Worm (Caenorhabditis elegans) whole organism, L2 larva: Measurements from ENCODE around the gene ipla-3.
A peak's percentile ranks its signal among the peaks of the same experiment; 100 is the strongest.

Experiments
- C34F6.9 ChIP-seq: fragments of 150-350 bp; optimal IDR thresholded peaks from 2 replicates; lab custom pipeline; 2014; ENCODE audit warnings: missing biosample characterization, missing genetic modification characterization
- F13H6.1 ChIP-seq: sonication (generic microtip); optimal IDR thresholded peaks from 2 replicates; lab custom pipeline; 2016; ENCODE audit warnings: missing genetic modification characterization, missing compliant biosample characterization
- R02D3.7 ChIP-seq: fragments of 150-350 bp; optimal IDR thresholded peaks from 2 replicates; lab custom pipeline; 2014; ENCODE audit warnings: missing biosample characterization, missing genetic modification characterization
- Y55F3AM.14 ChIP-seq: fragments of 200-800 bp; sonication (Bioruptor generic); optimal IDR thresholded peaks from 2 replicates; lab custom pipeline; 2018; ENCODE audit warnings: mild to moderate bottlenecking, missing genetic modification characterization, missing compliant biosample characterization
- ZK546.5 ChIP-seq: sonication (generic microtip); optimal IDR thresholded peaks from 2 replicates; lab custom pipeline; 2017; ENCODE audit warnings: missing biosample characterization, missing genetic modification characterization
- aly-2 ChIP-seq: fragments of 150-350 bp; optimal IDR thresholded peaks from 2 replicates; lab custom pipeline; 2014; ENCODE audit warnings: missing biosample characterization, missing genetic modification characterization
- ama-1 ChIP-seq: fragments of 150-350 bp; optimal IDR thresholded peaks from 2 replicates; lab custom pipeline; 2018; ENCODE audit warnings: inconsistent platforms
- ceh-16 ChIP-seq: fragments of 150-350 bp; optimal IDR thresholded peaks from 2 replicates; lab custom pipeline; 2014; ENCODE audit warnings: missing biosample characterization, missing genetic modification characterization
- ceh-82 ChIP-seq: fragments of 150-350 bp; optimal IDR thresholded peaks from 2 replicates; lab custom pipeline; 2014; ENCODE audit warnings: missing biosample characterization, missing genetic modification characterization
- crh-2 ChIP-seq: sonication (generic microtip); optimal IDR thresholded peaks from 2 replicates; lab custom pipeline; 2017; ENCODE audit warnings: missing biosample characterization, missing genetic modification characterization
- dmd-4 ChIP-seq: sonication (generic microtip); optimal IDR thresholded peaks from 2 replicates; lab custom pipeline; 2017; ENCODE audit warnings: missing biosample characterization, missing genetic modification characterization
- egl-27 ChIP-seq: sonication (generic microtip); optimal IDR thresholded peaks from 3 replicates; lab custom pipeline; 2017; ENCODE audit warnings: missing biosample characterization, missing genetic modification reagents, missing genetic modification characterization
- elt-1 ChIP-seq: fragments of 150-350 bp; optimal IDR thresholded peaks from 2 replicates; lab custom pipeline; 2014; ENCODE audit warnings: missing biosample characterization, missing genetic modification characterization
- fos-1 ChIP-seq: fragments of 150-350 bp; optimal IDR thresholded peaks from 2 replicates; lab custom pipeline; 2014; ENCODE audit warnings: missing biosample characterization, missing genetic modification characterization
- lin-11 ChIP-seq: fragments of 150-350 bp; sonication (generic microtip); optimal IDR thresholded peaks from 2 replicates; lab custom pipeline; 2014; ENCODE audit warnings: missing biosample characterization, missing genetic modification characterization, inconsistent platforms, mixed read lengths
- lin-13 ChIP-seq: fragments of 150-350 bp; optimal IDR thresholded peaks from 2 replicates; lab custom pipeline; 2014; ENCODE audit warnings: missing biosample characterization, missing genetic modification reagents, missing genetic modification characterization
- lsy-2 ChIP-seq, 2 experiments: fragments of 150-350 bp in 1 of 2; sonication (generic microtip) in 1 of 2; optimal IDR thresholded peaks; 2 replicates each; lab custom pipeline; 2014 to 2017; ENCODE audit warnings: missing biosample characterization in 2 of 2, missing genetic modification characterization in 2 of 2
- mab-5 ChIP-seq: fragments of 150-350 bp; optimal IDR thresholded peaks from 2 replicates; lab custom pipeline; 2014; ENCODE audit warnings: missing biosample characterization, missing genetic modification characterization
- mbf-1 ChIP-seq: sonication (generic microtip); optimal IDR thresholded peaks from 2 replicates; lab custom pipeline; 2017; ENCODE audit warnings: missing biosample characterization, missing genetic modification characterization
- mdl-1 ChIP-seq, 2 experiments: fragments of 150-350 bp in 1 of 2; sonication (generic microtip) in 1 of 2; optimal IDR thresholded peaks; 2 replicates each; lab custom pipeline; 2017; ENCODE audit warnings: missing biosample characterization in 2 of 2, missing genetic modification characterization in 2 of 2
- nhr-11 ChIP-seq: fragments of 150-350 bp; optimal IDR thresholded peaks from 2 replicates; lab custom pipeline; 2014; ENCODE audit warnings: missing biosample characterization, missing genetic modification characterization
- nhr-12 ChIP-seq: fragments of 150-350 bp; optimal IDR thresholded peaks from 2 replicates; lab custom pipeline; 2014; ENCODE audit warnings: missing biosample characterization, missing genetic modification characterization
- nhr-129 ChIP-seq: fragments of 150-350 bp; optimal IDR thresholded peaks from 2 replicates; lab custom pipeline; 2014; ENCODE audit warnings: missing biosample characterization, missing genetic modification characterization
- nhr-21 ChIP-seq: fragments of 150-350 bp; optimal IDR thresholded peaks from 2 replicates; lab custom pipeline; 2014; ENCODE audit warnings: missing biosample characterization, missing genetic modification characterization
- nhr-23 ChIP-seq: fragments of 150-350 bp; optimal IDR thresholded peaks from 2 replicates; lab custom pipeline; 2014; ENCODE audit warnings: missing biosample characterization, missing genetic modification reagents, missing genetic modification characterization
- nhr-237 ChIP-seq: fragments of 150-350 bp; optimal IDR thresholded peaks from 2 replicates; lab custom pipeline; 2014; ENCODE audit warnings: missing biosample characterization, missing genetic modification characterization
- nhr-25 ChIP-seq: fragments of 150-350 bp; sonication (generic microtip); optimal IDR thresholded peaks from 3 replicates; lab custom pipeline; 2014; ENCODE audit warnings: missing biosample characterization, missing genetic modification characterization
- nhr-77 ChIP-seq: fragments of 150-350 bp; optimal IDR thresholded peaks from 2 replicates; lab custom pipeline; 2014; ENCODE audit warnings: missing biosample characterization, missing genetic modification characterization
- peb-1 ChIP-seq: fragments of 150-350 bp; optimal IDR thresholded peaks from 2 replicates; lab custom pipeline; 2014; ENCODE audit warnings: missing biosample characterization, missing genetic modification characterization
- sem-4 ChIP-seq: fragments of 150-350 bp; optimal IDR thresholded peaks from 2 replicates; lab custom pipeline; 2014; ENCODE audit warnings: missing biosample characterization, missing genetic modification reagents, missing genetic modification characterization
- sma-3 ChIP-seq: sonication (generic microtip); optimal IDR thresholded peaks from 2 replicates; lab custom pipeline; 2016; ENCODE audit warnings: missing genetic modification reagents, missing genetic modification characterization, missing compliant biosample characterization
- sma-9 ChIP-seq, 2 experiments: fragments of 150-350 bp in 1 of 2; sonication (generic microtip) in 1 of 2; optimal IDR thresholded peaks; 2 replicates each; lab custom pipeline; 2014 to 2016; ENCODE audit warnings: missing genetic modification characterization in 2 of 2, mild to moderate bottlenecking in 1 of 2, missing biosample characterization in 1 of 2, missing compliant biosample characterization in 1 of 2, missing genetic modification reagents in 1 of 2, moderate library complexity in 1 of 2
- snpc-4 ChIP-seq: fragments of 150-350 bp; optimal IDR thresholded peaks from 2 replicates; lab custom pipeline; 2014; ENCODE audit warnings: missing biosample characterization, missing genetic modification characterization
- unc-39 ChIP-seq: fragments of 150-350 bp; optimal IDR thresholded peaks from 2 replicates; lab custom pipeline; 2014; ENCODE audit warnings: missing biosample characterization, missing genetic modification characterization
- unc-55 ChIP-seq: fragments of 150-350 bp; sonication (generic microtip); optimal IDR thresholded peaks from 3 replicates; lab custom pipeline; 2014; ENCODE audit warnings: missing biosample characterization, missing genetic modification reagents, missing genetic modification characterization
- zag-1 ChIP-seq: fragments of 150-350 bp; optimal IDR thresholded peaks from 2 replicates; lab custom pipeline; 2014; ENCODE audit warnings: missing biosample characterization, missing genetic modification characterization
- ztf-11 ChIP-seq: sonication (generic microtip); optimal IDR thresholded peaks from 2 replicates; lab custom pipeline; 2017; ENCODE audit warnings: missing biosample characterization, missing genetic modification characterization
- ztf-4 ChIP-seq: fragments of 150-350 bp; optimal IDR thresholded peaks from 2 replicates; lab custom pipeline; 2014; ENCODE audit warnings: missing biosample characterization, missing genetic modification characterization

ipla-3 gene

ce11 chrV:20776761-20777160, 47.7 kb upstream of the ipla-3 start:
- TF ChIP-seq R02D3.7 (tag; lab: Kevin White, UChicago) (no peak), ama-1 (peak; percentile 3), nhr-21 (tag; lab: Kevin White, UChicago) (peak; percentile 13), egl-27 (tag; lab: Kevin White, UChicago) (peak; percentile 48), unc-55 (peak; percentile 90), fos-1 (tag; lab: Kevin White, UChicago) (peak; percentile 17), ztf-11 (tag; lab: Kevin White, UChicago) (no peak), nhr-129 (tag; lab: Kevin White, UChicago) (peak; percentile 88), lin-13 (GFP tag; lab: Kevin White, UChicago) (peak; percentile 40), dmd-4 (tag; lab: Kevin White, UChicago) (no peak), sem-4 (tag; lab: Kevin White, UChicago) (peak; percentile 40), nhr-12 (tag; lab: Kevin White, UChicago) (no peak), ztf-4 (tag; lab: Kevin White, UChicago) (peak; percentile 80), nhr-77 (tag; lab: Kevin White, UChicago) (no peak), C34F6.9 (tag; lab: Kevin White, UChicago) (peak; percentile 78), sma-9 (GFP tag; optimal IDR thresholded peaks at IDR 0.05; lab: Kevin White, UChicago) (peak; percentile 77), sma-9 (tag; optimal IDR thresholded peaks at IDR 0.05; lab: Kevin White, UChicago) (no peak), nhr-25 (tag; lab: Kevin White, UChicago) (no peak), snpc-4 (tag; lab: Kevin White, UChicago) (peak; percentile 54), lin-11 (tag; lab: Kevin White, UChicago) (peak; percentile 74), mab-5 (tag; lab: Kevin White, UChicago) (no peak), nhr-237 (tag; lab: Kevin White, UChicago) (no peak), F13H6.1 (tag; lab: Kevin White, UChicago) (peak; percentile 77), lsy-2 (tag; optimal IDR thresholded peaks at IDR 0.05; lab: Kevin White, UChicago) (peak in 1 of 2 experiments; percentile 72), Y55F3AM.14 (GFP tag; lab: Kevin White, UChicago) (no peak), mdl-1 (tag; optimal IDR thresholded peaks at IDR 0.05; lab: Kevin White, UChicago) (peak; percentile 60 to 68), crh-2 (peak; percentile 74), zag-1 (tag; lab: Kevin White, UChicago) (peak; percentile 51), ceh-82 (no peak)

ce11 chrV:20775269-20775668, 46.2 kb upstream of the ipla-3 start, which contains the start of gene F38A6.4:
F38A6.4 (minus strand) TSS chrV:20775369.
- TF ChIP-seq nhr-77 (tag; lab: Kevin White, UChicago) = no peak
- no peak for TF ChIP-seq ama-1
- no peak for TF ChIP-seq ZK546.5 (tag; lab: Kevin White, UChicago)
- TF ChIP-seq F13H6.1 (tag; lab: Kevin White, UChicago) = no peak
- TF ChIP-seq nhr-21 (tag; lab: Kevin White, UChicago) = no peak

ce11 chrV:20773647-20774046, 44.6 kb upstream of the ipla-3 start, which contains the start of gene F38A6.5:
F38A6.5 (minus strand) TSS chrV:20773747.
- no peak for TF ChIP-seq ceh-16 (tag; lab: Kevin White, UChicago)
- TF ChIP-seq sma-3 = no peak

ce11 chrV:20771702-20772101, 42.6 kb upstream of the ipla-3 start:
- TF ChIP-seq crh-2 (no peak), nhr-12 (tag; lab: Kevin White, UChicago) (no peak), nhr-129 (tag; lab: Kevin White, UChicago) (peak; percentile 27), ama-1 (no peak), fos-1 (tag; lab: Kevin White, UChicago) (no peak), unc-39 (tag; lab: Kevin White, UChicago) (no peak), C34F6.9 (tag; lab: Kevin White, UChicago) (peak; percentile 2), Y55F3AM.14 (GFP tag; lab: Kevin White, UChicago) (no peak), peb-1 (tag; lab: Kevin White, UChicago) (no peak), zag-1 (tag; lab: Kevin White, UChicago) (no peak), nhr-23 (tag; lab: Kevin White, UChicago) (no peak), R02D3.7 (tag; lab: Kevin White, UChicago) (no peak), aly-2 (tag; lab: Kevin White, UChicago) (no peak), dmd-4 (tag; lab: Kevin White, UChicago) (no peak), nhr-237 (tag; lab: Kevin White, UChicago) (no peak), nhr-25 (tag; lab: Kevin White, UChicago) (no peak), nhr-11 (tag; lab: Kevin White, UChicago) (no peak), lsy-2 (tag; optimal IDR thresholded peaks at IDR 0.05; lab: Kevin White, UChicago) (peak in 1 of 2 experiments; percentile 2), ceh-16 (tag; lab: Kevin White, UChicago) (no peak), egl-27 (tag; lab: Kevin White, UChicago) (no peak), nhr-21 (tag; lab: Kevin White, UChicago) (no peak), elt-1 (tag; lab: Kevin White, UChicago) (no peak), mbf-1 (tag; lab: Kevin White, UChicago) (no peak)
- TF ChIP-seq, all 48 proteins: peak for 3
